Fruit fly (Drosophila melanogaster) whole organism, embryonic: ENCODE results near the gene CG14194.

Experiments used
- Bgb ChIP-seq: fragments of 200-800 bp; sonication (Bioruptor generic); IDR thresholded peaks from 2 replicates; pipeline ENCODE4 v1.3.6; 2022; ENCODE audit warnings: missing biosample characterization, missing genetic modification characterization; ENCODE audit not compliant: partially characterized antibody
- CG10147 ChIP-seq: fragments of 200-800 bp; sonication (Bioruptor generic); optimal IDR thresholded peaks from 2 replicates; lab custom pipeline; 2019; ENCODE audit warnings: missing biosample characterization, mild to moderate bottlenecking, missing genetic modification characterization, moderate library complexity
- CG10321 ChIP-seq: fragments of 200-800 bp; sonication (Bioruptor generic); IDR thresholded peaks from 2 replicates; pipeline ENCODE4 v1.3.6; 2022; ENCODE audit warnings: missing biosample characterization, missing genetic modification characterization
- CG10462 ChIP-seq: fragments of 200-800 bp; sonication (Bioruptor generic); optimal IDR thresholded peaks from 2 replicates; lab custom pipeline; 2016; ENCODE audit warnings: missing biosample characterization, missing genetic modification characterization
- CG12299 ChIP-seq: fragments of 200-800 bp; sonication (Bioruptor generic); optimal IDR thresholded peaks from 2 replicates; lab custom pipeline; 2018; ENCODE audit warnings: missing biosample characterization, mild to moderate bottlenecking, missing genetic modification characterization
- CG12659 ChIP-seq: fragments of 200-800 bp; sonication (Bioruptor generic); optimal IDR thresholded peaks from 3 replicates; lab custom pipeline; 2017; ENCODE audit warnings: mild to moderate bottlenecking, missing biosample characterization, missing genetic modification reagents, missing genetic modification characterization
- CG15269 ChIP-seq: fragments of 200-800 bp; sonication (Bioruptor generic); optimal IDR thresholded peaks from 2 replicates; lab custom pipeline; 2018; ENCODE audit warnings: missing biosample characterization, mild to moderate bottlenecking, missing genetic modification characterization, moderate library complexity
- CG17802 ChIP-seq: fragments of 200-800 bp; sonication (Bioruptor generic); optimal IDR thresholded peaks from 2 replicates; lab custom pipeline; 2018; ENCODE audit warnings: missing biosample characterization, mild to moderate bottlenecking, missing genetic modification characterization, moderate library complexity
- CG2678 ChIP-seq: fragments of 200-800 bp; sonication (Bioruptor generic); optimal IDR thresholded peaks from 3 replicates; lab custom pipeline; 2019; ENCODE audit warnings: missing biosample characterization, mild to moderate bottlenecking, missing genetic modification characterization, moderate library complexity
- CG2875 ChIP-seq: fragments of 200-800 bp; sonication (Bioruptor generic); optimal IDR thresholded peaks from 2 replicates; lab custom pipeline; 2017; ENCODE audit warnings: missing biosample characterization, mild to moderate bottlenecking, missing genetic modification characterization, missing genetic modification reagents
- CG30403 ChIP-seq: fragments of 200-800 bp; sonication (Bioruptor generic); optimal IDR thresholded peaks from 3 replicates; lab custom pipeline; 2016; ENCODE audit warnings: missing biosample characterization, missing genetic modification characterization
- CG31224 ChIP-seq: fragments of 200-800 bp; sonication (Bioruptor generic); IDR thresholded peaks from 2 replicates; pipeline ENCODE4 v1.3.6; 2022; ENCODE audit warnings: missing biosample characterization, missing genetic modification characterization
- CG4282 ChIP-seq: fragments of 200-800 bp; sonication (Bioruptor generic); optimal IDR thresholded peaks from 2 replicates; lab custom pipeline; 2016; ENCODE audit warnings: missing biosample characterization, missing genetic modification characterization
- CG43689 ChIP-seq: fragments of 200-800 bp; sonication (Bioruptor generic); IDR thresholded peaks from 2 replicates; pipeline ENCODE4 v1.3.6; 2022; ENCODE audit warnings: missing biosample characterization, missing genetic modification characterization
- CG4404 ChIP-seq: fragments of 200-800 bp; sonication (Bioruptor generic); IDR thresholded peaks from 2 replicates; pipeline ENCODE4 v1.3.6; 2022; ENCODE audit warnings: missing biosample characterization, missing genetic modification characterization
- CG6654 ChIP-seq: fragments of 200-800 bp; sonication (Bioruptor generic); optimal IDR thresholded peaks from 2 replicates; lab custom pipeline; 2017; ENCODE audit warnings: missing biosample characterization, mild to moderate bottlenecking, missing genetic modification characterization
- CG6683 ChIP-seq: fragments of 200-800 bp; sonication (Bioruptor generic); optimal IDR thresholded peaks from 2 replicates; lab custom pipeline; 2017; ENCODE audit warnings: missing biosample characterization, mild to moderate bottlenecking, missing genetic modification characterization, missing genetic modification reagents
- CG6765 ChIP-seq: fragments of 200-800 bp; sonication (Bioruptor generic); optimal IDR thresholded peaks from 3 replicates; lab custom pipeline; 2017; ENCODE audit warnings: missing biosample characterization, mild to moderate bottlenecking, missing genetic modification characterization
- CG8089 ChIP-seq: fragments of 200-800 bp; sonication (Bioruptor generic); optimal IDR thresholded peaks from 3 replicates; lab custom pipeline; 2016; ENCODE audit warnings: missing biosample characterization, missing genetic modification characterization
- CG8388 ChIP-seq: fragments of 200-800 bp; sonication (Bioruptor generic); optimal IDR thresholded peaks from 2 replicates; lab custom pipeline; 2019; ENCODE audit warnings: missing biosample characterization, mild to moderate bottlenecking, missing genetic modification characterization, moderate library complexity
- CG8765 ChIP-seq: fragments of 200-800 bp; sonication (Bioruptor generic); IDR thresholded peaks from 2 replicates; pipeline ENCODE4 v1.3.6; 2022; ENCODE audit warnings: missing biosample characterization, missing genetic modification characterization
- CG9215 ChIP-seq: fragments of 200-800 bp; sonication (Bioruptor generic); IDR thresholded peaks from 2 replicates; pipeline ENCODE4 v1.3.6; 2022; ENCODE audit warnings: missing biosample characterization, missing genetic modification characterization
- CG9727 ChIP-seq: fragments of 200-800 bp; sonication (Bioruptor generic); optimal IDR thresholded peaks from 3 replicates; lab custom pipeline; 2017; ENCODE audit warnings: missing biosample characterization, mild to moderate bottlenecking, missing genetic modification characterization
- CTCF ChIP-seq: fragments of 200-800 bp; sonication (Bioruptor generic); optimal IDR thresholded peaks from 2 replicates; lab custom pipeline; 2017; ENCODE audit warnings: missing biosample characterization, mild to moderate bottlenecking, missing genetic modification characterization, moderate library complexity
- Deaf1 ChIP-seq: fragments of 200-800 bp; optimal IDR thresholded peaks from 3 replicates; lab custom pipeline; 2019; ENCODE audit warnings: missing biosample characterization, mild to moderate bottlenecking, missing genetic modification characterization, moderate library complexity
- Doc2 ChIP-seq: fragments of 200-800 bp; sonication (Bioruptor generic); IDR thresholded peaks from 2 replicates; pipeline ENCODE4 v1.3.6; 2022; ENCODE audit warnings: missing biosample characterization, missing genetic modification characterization
- Drgx ChIP-seq: fragments of 200-800 bp; sonication (Bioruptor generic); IDR thresholded peaks from 2 replicates; pipeline ENCODE4 v1.3.6; 2022; ENCODE audit warnings: missing biosample characterization, missing genetic modification characterization
- HmgZ ChIP-seq: fragments of 200-800 bp; sonication (Bioruptor generic); optimal IDR thresholded peaks from 2 replicates; lab custom pipeline; 2018; ENCODE audit warnings: missing biosample characterization, mild to moderate bottlenecking, missing genetic modification characterization
- Hr51 ChIP-seq, 2 experiments: fragments of 200-800 bp; sonication (Bioruptor generic); optimal IDR thresholded peaks; 2 replicates in 1 of 2; 3 replicates in 1 of 2; lab custom pipeline; 2016 to 2018; ENCODE audit warnings: missing biosample characterization in 2 of 2, missing genetic modification characterization in 2 of 2, mild to moderate bottlenecking in 1 of 2, moderate library complexity in 1 of 2
- Hr78 ChIP-seq, 2 experiments: fragments of 200-800 bp in 1 of 2; fragments of >200 bp in 1 of 2; sonication (Bioruptor generic) in 1 of 2; optimal IDR thresholded peaks; 2 replicates each; lab custom pipeline; 2017 to 2019; ENCODE audit warnings: missing biosample characterization in 2 of 2, missing genetic modification characterization in 2 of 2, mild to moderate bottlenecking in 1 of 2, moderate library complexity in 1 of 2
- Mad ChIP-seq: fragments of 200-800 bp; sonication (Bioruptor generic); optimal IDR thresholded peaks from 2 replicates; lab custom pipeline; 2016; ENCODE audit warnings: missing biosample characterization, missing genetic modification characterization
- NC2α ChIP-seq: fragments of 200-800 bp; sonication (Bioruptor generic); optimal IDR thresholded peaks from 2 replicates; lab custom pipeline; 2016; ENCODE audit warnings: missing biosample characterization, missing genetic modification characterization
- Oli ChIP-seq: fragments of 200-800 bp; sonication (Bioruptor generic); optimal IDR thresholded peaks from 2 replicates; lab custom pipeline; 2018; ENCODE audit warnings: missing biosample characterization, mild to moderate bottlenecking, missing genetic modification characterization, moderate library complexity
- Sox102F ChIP-seq: fragments of 200-800 bp; sonication (Bioruptor generic); optimal IDR thresholded peaks from 2 replicates; lab custom pipeline; 2018; ENCODE audit warnings: missing biosample characterization, mild to moderate bottlenecking, missing genetic modification characterization, moderate library complexity
- ab ChIP-seq: fragments of 200-800 bp; sonication (Bioruptor generic); optimal IDR thresholded peaks from 2 replicates; lab custom pipeline; 2016; ENCODE audit warnings: missing biosample characterization, missing genetic modification characterization
- bab2 ChIP-seq: fragments of 200-800 bp; sonication (Bioruptor generic); optimal IDR thresholded peaks from 2 replicates; lab custom pipeline; 2016; ENCODE audit warnings: missing biosample characterization, missing genetic modification characterization
- cad ChIP-seq: fragments of >200 bp; optimal IDR thresholded peaks from 2 replicates; lab custom pipeline; 2017; ENCODE audit warnings: missing biosample characterization, missing genetic modification characterization
- caup ChIP-seq: fragments of 200-800 bp; sonication (Bioruptor generic); optimal IDR thresholded peaks from 3 replicates; lab custom pipeline; 2017; ENCODE audit warnings: missing biosample characterization, mild to moderate bottlenecking, missing genetic modification characterization, moderate library complexity; ENCODE audit not compliant: severe bottlenecking
- dan ChIP-seq: fragments of 200-800 bp; sonication (Bioruptor generic); IDR thresholded peaks from 2 replicates; pipeline ENCODE4 v1.3.6; 2022; ENCODE audit warnings: missing biosample characterization, missing genetic modification characterization
- ems ChIP-seq: fragments of 200-800 bp; sonication (Bioruptor generic); optimal IDR thresholded peaks from 3 replicates; lab custom pipeline; 2016; ENCODE audit warnings: missing biosample characterization, missing genetic modification characterization
- en ChIP-seq: fragments of 200-800 bp; sonication (Bioruptor generic); optimal IDR thresholded peaks from 2 replicates; lab custom pipeline; 2016; ENCODE audit warnings: missing biosample characterization, missing genetic modification characterization
- fd3F ChIP-seq: fragments of 200-800 bp; sonication (Bioruptor generic); optimal IDR thresholded peaks from 2 replicates; lab custom pipeline; 2018; ENCODE audit warnings: missing biosample characterization, mild to moderate bottlenecking, missing genetic modification characterization, moderate library complexity
- gt ChIP-seq: fragments of 200-800 bp; sonication (Bioruptor generic); IDR thresholded peaks from 2 replicates; pipeline ENCODE4 v1.3.6; 2022; ENCODE audit warnings: missing biosample characterization, missing genetic modification characterization
- p53 ChIP-seq: fragments of 200-800 bp; sonication (Bioruptor generic); optimal IDR thresholded peaks from 2 replicates; lab custom pipeline; 2016; ENCODE audit warnings: missing biosample characterization, missing genetic modification characterization
- pnt ChIP-seq: fragments of 200-800 bp; sonication (Bioruptor generic); optimal IDR thresholded peaks from 3 replicates; lab custom pipeline; 2016; ENCODE audit warnings: missing biosample characterization, missing genetic modification characterization
- pzg ChIP-seq: fragments of 200-800 bp; sonication (Bioruptor generic); optimal IDR thresholded peaks from 3 replicates; lab custom pipeline; 2018; ENCODE audit warnings: missing biosample characterization, mild to moderate bottlenecking, missing genetic modification characterization, moderate library complexity
- scrt ChIP-seq: fragments of 200-800 bp; sonication (Bioruptor generic); optimal IDR thresholded peaks from 2 replicates; lab custom pipeline; 2018; ENCODE audit warnings: missing biosample characterization, mild to moderate bottlenecking, missing genetic modification characterization, moderate library complexity
- slp2 ChIP-seq: fragments of 200-800 bp; sonication (Bioruptor generic); optimal IDR thresholded peaks from 2 replicates; lab custom pipeline; 2016; ENCODE audit warnings: missing biosample characterization, missing genetic modification characterization
- ttk ChIP-seq: fragments of 200-800 bp; sonication (Bioruptor generic); IDR thresholded peaks from 2 replicates; pipeline ENCODE4 v2.1.2; 2022; ENCODE audit warnings: missing biosample characterization, missing genetic modification characterization
- zf30C ChIP-seq: fragments of 200-800 bp; sonication (Bioruptor generic); optimal IDR thresholded peaks from 3 replicates; lab custom pipeline; 2018; ENCODE audit warnings: missing biosample characterization, mild to moderate bottlenecking, missing genetic modification characterization

CG14194 gene

dm6 chrX:19179696-19180255 lies 13.6 kb upstream of the CG14194 start, which contains the start of the genes CG7556 and CG7453 (continued):
- peak; percentile 92 for TF ChIP-seq CG30403 (GFP tag; lab: Kevin White, UChicago)
- peak; percentile 69 for TF ChIP-seq Oli
- no peak for TF ChIP-seq gt (GFP tag; lab: Robert Waterston, UW)
- TF ChIP-seq CG9727 (GFP tag; lab: Kevin White, UChicago): peak; percentile 78
- peak; percentile 71 for TF ChIP-seq Sox102F
- TF ChIP-seq p53 (GFP tag; lab: Kevin White, UChicago): peak; percentile 60
- peak; percentile 44 for TF ChIP-seq fd3F (GFP tag; lab: Kevin White, UChicago)
- TF ChIP-seq slp2 (GFP tag; lab: Kevin White, UChicago): peak; percentile 78
- TF ChIP-seq CG10321 (GFP tag; lab: Robert Waterston, UW): no peak
- peak; percentile 78 for TF ChIP-seq CG12659 (GFP tag; lab: Kevin White, UChicago)
- peak; percentile 59 for TF ChIP-seq CG10462
- TF ChIP-seq ttk: no peak
- TF ChIP-seq Mad (GFP tag; lab: Kevin White, UChicago): peak; percentile 60
- peak; percentile 68 for TF ChIP-seq CG10147
- peak; percentile 28 for TF ChIP-seq scrt (GFP tag; lab: Kevin White, UChicago)
- TF ChIP-seq pzg: peak; percentile 41
- TF ChIP-seq CG8388 (GFP tag; lab: Kevin White, UChicago): peak; percentile 64
- peak; percentile 64 for TF ChIP-seq CG9215
- TF ChIP-seq CG6654 (GFP tag; lab: Kevin White, UChicago): peak; percentile 45
- TF ChIP-seq Deaf1 (tag; lab: Kevin White, UChicago): peak; percentile 40
- TF ChIP-seq Hr51 (GFP tag; optimal IDR thresholded peaks at IDR 0.05; lab: Kevin White, UChicago): peak; percentile 69 to 70
- TF ChIP-seq CG31224 (GFP tag; lab: Robert Waterston, UW): peak; percentile 45
- TF ChIP-seq ems (GFP tag; lab: Kevin White, UChicago): peak; percentile 71
- TF ChIP-seq CG17802 (tag; lab: Kevin White, UChicago): peak; percentile 26
- TF ChIP-seq CG12299 (tag; lab: Kevin White, UChicago): peak; percentile 35
- peak; percentile 4 for TF ChIP-seq en
- peak; percentile 64 for TF ChIP-seq zf30C (GFP tag; lab: Kevin White, UChicago)
- peak; percentile 55 for TF ChIP-seq ab
- peak; percentile 42 for TF ChIP-seq caup (GFP tag; lab: Kevin White, UChicago)
- TF ChIP-seq CG8089 (GFP tag; lab: Kevin White, UChicago): peak; percentile 29
- no peak for TF ChIP-seq Doc2
- TF ChIP-seq Bgb (GFP tag; lab: Robert Waterston, UW): no peak
- TF ChIP-seq CG2678: peak; percentile 79
- peak; percentile 77 for TF ChIP-seq CG15269 (tag; lab: Kevin White, UChicago)
- no peak for TF ChIP-seq CG8765
- peak; percentile 57 for TF ChIP-seq HmgZ
- TF ChIP-seq cad (GFP tag; lab: Kevin White, UChicago): no peak
- peak; percentile 67 for TF ChIP-seq pnt (GFP tag; lab: Kevin White, UChicago)
- TF ChIP-seq CG2875 (GFP tag; lab: Kevin White, UChicago): peak; percentile 29
- peak; percentile 48 for TF ChIP-seq NC2α (GFP tag; lab: Kevin White, UChicago)
- no peak for TF ChIP-seq CG43689 (GFP tag; lab: Robert Waterston, UW)
- TF ChIP-seq CG4282 (GFP tag; lab: Kevin White, UChicago): no peak
- no peak for TF ChIP-seq CG6765
- peak; percentile 32; the same call in 1 of the 2 replicates for TF ChIP-seq Drgx
- no peak for TF ChIP-seq Hr78 (GFP tag; optimal IDR thresholded peaks at IDR 0.05; lab: Kevin White, UChicago)
- no peak for TF ChIP-seq dan
- TF ChIP-seq CG4404 (GFP tag; lab: Robert Waterston, UW): peak; percentile 32
- TF ChIP-seq CG6683: peak; percentile 42
- TF ChIP-seq bab2: peak; percentile 83
- no peak for TF ChIP-seq CTCF
